Worm (Caenorhabditis elegans): Measurements from ENCODE around the gene srbc-9.

DNA sequence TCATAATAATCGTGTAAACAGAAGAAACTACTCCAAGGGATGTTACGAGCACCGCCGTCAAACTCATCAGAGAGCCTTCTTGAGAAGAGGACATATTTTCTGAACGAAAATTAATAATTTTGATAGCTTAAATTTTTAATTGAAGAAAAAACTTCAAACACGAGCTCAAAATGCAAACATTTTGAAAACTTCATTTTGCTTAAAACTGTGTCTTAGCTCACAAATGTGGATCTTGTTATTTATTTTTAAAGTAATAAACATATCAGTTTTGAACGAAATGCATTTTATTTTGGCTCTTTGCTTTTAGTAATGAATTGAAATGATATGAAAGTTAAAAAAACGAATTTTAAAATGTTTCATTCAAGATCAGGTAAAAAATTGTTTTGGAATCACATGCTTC is 2.7 kb downstream of the srbc-9 start, which contains the start of gene srbc-7:
- TF ChIP-seq tbx-2 (tag; optimal IDR thresholded peaks at IDR 0.05) (no peak), tbx-7 (tag; optimal IDR thresholded peaks at IDR 0.05) (no peak), ceh-34 (tag; optimal IDR thresholded peaks at IDR 0.05) (no peak), pros-1 (tag; optimal IDR thresholded peaks at IDR 0.05) (no peak), npax-4 (tag; optimal IDR thresholded peaks at IDR 0.05) (no peak), eyg-1 (tag; optimal IDR thresholded peaks at IDR 0.05) (no peak), nhr-11 (tag; optimal IDR thresholded peaks at IDR 0.05) (no peak), ttx-3 (tag; optimal IDR thresholded peaks at IDR 0.05) (no peak)

Data from whole organism, late embryonic.